Worm (Caenorhabditis elegans) whole organism, L3 larva: Measurements from ENCODE around the gene F59E12.17.

Source experiments
- aly-2 ChIP-seq: fragments of 150-350 bp; optimal IDR thresholded peaks from 2 replicates; lab custom pipeline; 2014; ENCODE audit warnings: missing biosample characterization, missing genetic modification characterization
- ama-1 ChIP-seq: fragments of 150-350 bp; optimal IDR thresholded peaks from 2 replicates; lab custom pipeline; 2018
- fkh-10 ChIP-seq: sonication (generic microtip); optimal IDR thresholded peaks from 2 replicates; lab custom pipeline; 2017; ENCODE audit warnings: missing biosample characterization, missing genetic modification reagents, missing genetic modification characterization
- unc-62 ChIP-seq: fragments of 150-350 bp; sonication (generic microtip); optimal IDR thresholded peaks from 4 replicates; lab custom pipeline; 2014; ENCODE audit warnings: missing biosample characterization, missing genetic modification reagents, missing genetic modification characterization

ce11 chrII:5605538-5605945, 43.7 kb downstream of the F59E12.17 start:
- TF ChIP-seq aly-2 (tag; lab: Kevin White, UChicago) (no peak), ama-1 (no peak), unc-62 (GFP tag; lab: Kevin White, UChicago) (peak; percentile 93), fkh-10 (no peak)
